Worm (Caenorhabditis elegans) whole organism, midembryonic: ENCODE results near the gene str-254.

Source experiments
- cog-1 ChIP-seq: sonication (generic microtip); optimal IDR thresholded peaks from 2 replicates; lab custom pipeline; 2016; ENCODE audit warnings: missing genetic modification characterization, missing compliant biosample characterization
- flt-1 ChIP-seq: fragments of 200-800 bp; sonication (Bioruptor generic); IDR thresholded peaks from 2 replicates; pipeline ENCODE4 v1.3.6; 2022; ENCODE audit warnings: missing genetic modification characterization, missing compliant biosample characterization
- med-1 ChIP-seq: sonication (generic microtip); optimal IDR thresholded peaks from 2 replicates; lab custom pipeline; 2017; ENCODE audit warnings: missing genetic modification characterization, mild to moderate bottlenecking, missing compliant biosample characterization, antibody characterized with exemption, missing genetic modification reagents; ENCODE audit not compliant: insufficient read depth
- ref-1 ChIP-seq: fragments of 200-800 bp; sonication (Bioruptor generic); conservative IDR thresholded peaks from 2 replicates; pipeline ENCODE4 v1.3.6; 2022; ENCODE audit warnings: missing genetic modification reagents, missing genetic modification characterization, missing compliant biosample characterization
- ztf-23 ChIP-seq: fragments of 200-800 bp; sonication (Bioruptor generic); IDR thresholded peaks from 2 replicates; pipeline ENCODE4 v1.3.6; 2022; ENCODE audit warnings: missing genetic modification reagents, missing genetic modification characterization, missing compliant biosample characterization
- ztf-29 ChIP-seq: fragments of 200-800 bp; sonication (Bioruptor generic); IDR thresholded peaks from 2 replicates; pipeline ENCODE4 v1.3.6; 2022; ENCODE audit warnings: missing genetic modification reagents, missing genetic modification characterization, missing compliant biosample characterization

ce11 chrV:16141071-16141470, 12.2 kb downstream of the str-254 start, which contains the start of gene clc-32:
- TF ChIP-seq ztf-23 (GFP tag; lab: Robert Waterston, UW) (no peak), ref-1 (GFP tag; lab: Robert Waterston, UW) (no peak), ztf-29 (GFP tag; lab: Robert Waterston, UW) (no peak), flt-1 (no peak), med-1 (GFP tag; lab: Kevin White, UChicago) (no peak), cog-1 (tag; lab: Kevin White, UChicago) (no peak)
